Worm (Caenorhabditis elegans) whole organism, L4 larva: ENCODE results near the gene srt-70.

Source experiments
- F10B5.3 ChIP-seq: sonication (generic microtip); optimal IDR thresholded peaks from 2 replicates; lab custom pipeline; 2016; ENCODE audit warnings: mild to moderate bottlenecking, missing genetic modification characterization, missing compliant biosample characterization
- ZK546.5 ChIP-seq, 2 experiments: sonication (generic microtip); optimal IDR thresholded peaks; 2 replicates each; lab custom pipeline; 2017; ENCODE audit warnings: missing biosample characterization in 2 of 2, missing genetic modification characterization in 2 of 2
- ceh-28 ChIP-seq: fragments of 150-350 bp; optimal IDR thresholded peaks from 2 replicates; lab custom pipeline; 2014; ENCODE audit warnings: missing biosample characterization, missing genetic modification reagents, missing genetic modification characterization
- lin-15B ChIP-seq: fragments of 150-350 bp; sonication (generic microtip); optimal IDR thresholded peaks from 3 replicates; lab custom pipeline; 2014; ENCODE audit warnings: missing biosample characterization, missing genetic modification characterization
- nhr-10 ChIP-seq: fragments of 150-350 bp; optimal IDR thresholded peaks from 2 replicates; lab custom pipeline; 2014; ENCODE audit warnings: missing biosample characterization, missing genetic modification characterization
- nhr-77 ChIP-seq: fragments of 150-350 bp; optimal IDR thresholded peaks from 2 replicates; lab custom pipeline; 2014; ENCODE audit warnings: missing biosample characterization, missing genetic modification characterization
- snpc-4 ChIP-seq: fragments of 150-350 bp; optimal IDR thresholded peaks from 2 replicates; lab custom pipeline; 2014; ENCODE audit warnings: missing biosample characterization, missing genetic modification characterization

- TF ChIP-seq ZK546.5 (tag; optimal IDR thresholded peaks at IDR 0.05; lab: Kevin White, UChicago) (no peak), lin-15B (tag; lab: Kevin White, UChicago) (no peak), nhr-77 (tag; lab: Kevin White, UChicago) (no peak), F10B5.3 (tag; lab: Kevin White, UChicago) (no peak), snpc-4 (tag; lab: Kevin White, UChicago) (no peak), nhr-10 (tag; lab: Kevin White, UChicago) (no peak), ceh-28 (tag; lab: Kevin White, UChicago) (no peak)
These were observed 14.4 kb upstream of the srt-70 start, which contains the start of gene natc-2 for ce11 chrV:5273770-5274169.
